Worm (Caenorhabditis elegans): ENCODE data around the gene mdh-2.

- TF ChIP-seq unc-62 (GFP tag; optimal IDR thresholded peaks at IDR 0.05) (no peak), snpc-4 (tag; optimal IDR thresholded peaks at IDR 0.05) (no peak), ztf-11 (tag; optimal IDR thresholded peaks at IDR 0.05) (no peak), mab-5 (tag; optimal IDR thresholded peaks at IDR 0.05) (no peak)
These were observed 3.6 kb downstream of the mdh-2 start for ce11 chrIII:6604317-6604716.
